Fruit fly (Drosophila melanogaster): ENCODE data around the gene Mad.
"Not testable (repeated sequence)": the region's sequence is repeated elsewhere in the genome, so short reads cannot be mapped to it uniquely, and the experiment has no call there.

Mad gene

DNA sequence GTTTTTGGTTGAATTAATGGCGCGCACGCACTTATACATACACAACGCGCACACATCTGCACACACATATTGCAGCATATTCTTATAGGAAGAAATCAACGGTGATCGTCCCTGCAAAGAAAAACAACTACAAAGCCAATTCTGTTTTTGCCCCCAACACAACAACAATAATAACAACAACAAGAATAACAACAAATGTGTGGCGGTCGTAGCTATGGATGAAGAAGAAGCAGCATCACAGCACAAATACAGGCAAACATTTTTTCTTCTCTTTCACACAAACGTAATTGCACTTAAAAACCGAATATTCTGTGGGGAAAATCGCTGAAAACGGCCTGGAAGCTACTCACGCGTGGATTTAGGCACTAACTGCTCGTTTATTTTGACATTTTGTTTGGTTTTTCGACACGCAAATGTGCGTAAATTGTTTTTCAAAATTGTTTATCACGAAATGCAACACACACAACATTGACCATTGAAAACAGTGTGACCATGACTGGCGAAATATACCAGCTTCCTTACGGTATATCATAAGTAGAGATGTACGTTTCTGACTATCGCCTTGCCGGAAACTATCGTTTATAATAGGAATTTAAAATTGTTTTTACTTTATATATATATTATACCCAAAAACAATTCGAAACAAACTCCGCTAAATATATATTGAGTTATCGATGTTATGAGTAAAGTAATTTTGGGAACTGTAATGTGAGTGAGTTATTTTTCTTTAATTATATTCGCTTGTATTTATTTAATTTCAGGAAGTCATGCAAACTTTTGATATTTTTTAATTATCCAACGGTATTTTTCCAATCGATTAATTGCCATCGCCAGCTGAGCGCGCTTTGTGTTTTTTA lies at the start of gene Mad, which contains the start of gene gkt:
TSS of gene Mad (minus strand) at position 500 of the 857 bp plus-strand sequence.
TSS of gene gkt (plus strand) at position 807 of the 857 bp plus-strand sequence.
- TF ChIP-seq CG17801 (GFP tag; optimal IDR thresholded peaks at IDR 0.05; ENCODE audit: partially characterized antibody): no peak

DNA sequence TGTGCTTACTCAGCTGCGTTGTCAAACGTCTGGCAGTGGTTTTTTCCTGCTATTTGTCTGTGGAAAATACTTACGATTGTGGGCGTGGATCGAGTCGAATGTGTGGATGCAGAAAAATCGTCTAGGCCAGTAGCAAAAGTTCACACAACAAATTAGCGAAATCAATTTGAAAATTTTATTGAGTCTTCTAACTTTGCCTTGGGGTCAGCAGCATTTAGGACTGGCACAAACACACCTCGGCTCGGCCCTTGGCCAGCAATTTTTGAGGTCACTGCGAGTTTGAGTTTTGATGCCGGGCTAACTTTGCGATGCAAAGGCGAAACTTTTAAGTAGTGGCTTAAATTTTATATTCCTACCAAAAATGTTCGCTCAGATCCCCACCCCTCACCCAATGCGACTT lies 41.0 kb upstream of the Mad start, which contains the start of gene CG34393:
TSS of gene CG34393 (minus strand) at position 101 of the 400 bp plus-strand sequence.
- TF ChIP-seq CG17801 (GFP tag; optimal IDR thresholded peaks at IDR 0.05; ENCODE audit: partially characterized antibody): no peak

DNA sequence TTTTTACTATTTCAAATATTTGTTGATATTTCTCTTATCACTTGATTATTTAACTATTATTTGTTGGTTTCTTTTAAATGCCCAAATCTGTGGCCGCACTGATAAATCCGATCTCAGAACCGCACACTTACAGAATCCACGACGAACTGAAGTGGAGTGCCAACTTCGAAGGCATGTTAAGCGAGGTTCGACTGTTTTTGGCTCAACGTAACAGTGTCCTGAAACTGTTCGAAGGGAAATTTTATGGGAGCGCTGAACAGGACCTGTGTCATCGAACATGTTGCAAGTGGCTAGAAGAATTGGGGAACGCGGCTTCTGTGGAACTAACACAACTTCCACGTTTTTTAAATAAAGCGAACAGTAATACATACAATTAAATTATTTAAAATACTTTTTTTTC lies 40.1 kb upstream of the Mad start:
- no peak for TF ChIP-seq CG17801 (GFP tag; optimal IDR thresholded peaks at IDR 0.05; ENCODE audit: partially characterized antibody)

DNA sequence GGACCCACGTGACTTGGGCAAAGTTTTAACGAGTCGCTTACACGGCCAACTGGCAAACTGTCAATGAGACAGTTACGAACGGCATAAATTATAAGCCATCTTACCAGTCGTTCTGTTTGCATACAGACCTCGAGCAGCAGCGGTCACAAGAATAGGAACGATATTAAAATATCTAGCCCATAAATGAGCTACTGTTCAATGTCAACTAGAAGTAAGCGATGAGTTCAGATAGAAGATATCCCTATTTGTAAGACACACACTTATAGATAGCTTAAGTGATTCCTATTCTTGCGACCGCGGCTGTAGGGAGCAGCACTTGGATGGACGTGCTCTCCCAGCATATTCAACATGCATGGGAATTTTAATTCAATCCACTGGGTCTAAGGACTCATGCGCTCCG lies 29.4 kb upstream of the Mad start:
- no peak for TF ChIP-seq CG17801 (GFP tag; optimal IDR thresholded peaks at IDR 0.05; ENCODE audit: partially characterized antibody)

DNA sequence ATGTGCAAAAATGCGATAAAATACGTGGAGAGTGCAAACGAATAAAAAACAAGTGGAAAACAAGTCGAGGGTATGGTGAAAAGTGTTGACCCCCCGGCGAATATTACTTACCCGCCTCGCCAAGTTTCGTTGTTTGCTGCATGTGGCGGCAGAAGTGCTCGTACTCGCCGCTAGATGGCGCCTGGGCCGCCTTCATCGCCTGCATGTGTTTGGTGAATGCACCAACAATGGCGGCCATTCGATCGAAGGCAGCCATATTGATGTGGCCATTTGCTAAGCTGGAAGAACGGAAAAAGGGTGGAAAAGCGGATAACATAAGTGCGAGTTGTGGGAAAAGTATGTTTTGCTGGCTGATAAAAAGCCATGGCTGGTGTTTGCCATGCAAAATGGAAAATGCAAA lies 23.8 kb upstream of the Mad start:
- no peak for TF ChIP-seq CG17801 (GFP tag; optimal IDR thresholded peaks at IDR 0.05; ENCODE audit: partially characterized antibody)

DNA sequence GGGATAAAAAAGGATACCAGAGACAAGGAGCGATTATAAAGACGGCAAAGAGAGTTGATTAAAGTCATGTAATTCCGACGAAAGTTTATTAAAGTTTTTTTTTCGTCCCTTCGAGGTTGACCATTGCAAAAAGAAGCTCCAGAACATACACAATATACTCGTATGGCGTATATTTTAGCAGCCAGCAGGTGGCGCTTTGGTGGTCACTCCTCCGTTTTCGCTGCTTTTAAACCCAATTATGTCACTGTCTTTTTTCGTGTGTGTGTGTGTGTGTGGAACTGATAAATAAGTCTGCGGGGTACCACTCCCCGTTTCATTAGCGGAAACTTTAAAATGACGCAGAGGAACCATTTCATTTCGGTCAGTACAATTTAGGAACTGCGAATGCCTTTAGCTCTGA lies 20.2 kb upstream of the Mad start:
- TF ChIP-seq CG17801 (GFP tag; optimal IDR thresholded peaks at IDR 0.05; ENCODE audit: partially characterized antibody): no peak

DNA sequence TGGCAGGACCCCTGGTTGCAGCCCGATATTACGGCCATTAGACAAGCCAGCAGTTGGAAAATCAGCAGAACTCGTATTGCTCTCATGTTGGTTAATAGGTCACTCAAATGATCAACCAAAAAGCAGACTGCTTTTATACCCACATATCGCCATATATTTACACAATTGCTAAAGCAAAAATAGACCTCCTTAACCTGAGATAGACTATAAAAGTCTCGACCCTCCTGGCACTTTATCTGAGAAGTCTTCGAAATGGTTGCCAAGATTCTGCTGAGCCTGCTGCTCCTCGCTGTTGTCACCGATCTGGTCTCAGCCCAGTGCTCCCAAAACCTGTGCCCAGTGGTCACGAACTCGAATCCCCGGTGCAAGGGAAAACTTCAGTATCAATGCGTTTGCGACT lies 14.3 kb upstream of the Mad start, which contains the start of the genes CG31698 and CG15404:
TSS of gene CG31698 (minus strand) at position 101 of the 400 bp plus-strand sequence.
TSS of gene CG15404 (plus strand) at position 233 of the 400 bp plus-strand sequence.
- TF ChIP-seq CG17801 (GFP tag; optimal IDR thresholded peaks at IDR 0.05; ENCODE audit: partially characterized antibody): no peak

DNA sequence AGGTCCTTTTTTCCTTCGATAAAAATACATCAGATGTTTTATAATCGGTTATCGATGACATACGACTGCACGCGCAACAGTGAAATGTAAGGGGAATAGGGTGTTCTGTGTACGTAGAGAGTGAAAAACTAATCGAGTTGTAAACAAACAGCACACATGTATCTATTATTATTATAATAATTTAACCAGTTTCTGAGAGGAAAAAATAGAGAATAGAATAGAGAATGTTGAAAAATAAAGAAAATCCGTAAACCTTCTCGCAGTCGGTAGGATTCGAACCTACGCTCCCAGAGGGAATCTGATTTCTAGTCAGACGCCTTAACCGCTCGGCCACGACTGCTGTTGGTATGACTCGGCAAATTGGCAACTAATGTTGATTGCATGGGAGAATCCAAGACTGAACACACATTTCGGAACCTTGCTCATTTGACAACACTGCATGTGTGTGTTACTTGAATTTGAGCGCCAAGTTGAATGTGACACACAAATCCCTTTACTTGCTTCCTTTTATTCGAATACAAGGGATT lies 13.4 kb upstream of the Mad start:
- TF ChIP-seq CG17801 (GFP tag; optimal IDR thresholded peaks at IDR 0.05; ENCODE audit: partially characterized antibody): peak; percentile 44

DNA sequence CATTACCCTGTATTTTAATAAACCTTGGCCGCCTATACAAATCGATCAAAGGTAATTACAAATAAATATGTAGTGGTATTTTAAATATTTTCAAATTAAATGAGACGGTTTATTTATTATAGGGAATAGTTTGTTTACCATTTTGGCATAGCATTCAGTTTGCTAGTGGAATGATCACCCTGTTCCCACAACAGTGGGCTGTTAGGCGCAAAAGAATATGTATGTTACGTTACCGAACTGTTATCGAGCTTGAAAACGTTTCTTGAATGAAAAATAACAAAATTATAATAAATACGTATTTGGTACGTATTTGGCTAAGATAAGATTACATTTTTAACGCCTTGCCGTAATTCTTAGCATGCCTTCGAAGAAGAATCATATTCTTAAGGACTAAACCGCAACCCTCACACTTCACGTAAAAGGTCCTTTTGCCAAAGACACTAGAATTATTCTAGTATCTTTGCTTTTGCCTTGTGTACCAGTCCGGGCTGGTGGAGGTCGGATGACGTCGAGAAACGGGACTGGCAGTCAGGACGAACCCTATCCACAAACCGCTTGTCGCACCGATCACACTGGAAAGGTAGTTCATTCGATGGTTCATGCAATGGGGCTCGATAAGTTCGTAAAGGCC lies 11.6 kb upstream of the Mad start, which contains the start of gene CG44002:
TSS of gene CG44002 (minus strand) at position 144 of the 631 bp plus-strand sequence.
- TF ChIP-seq CG17801 (GFP tag; optimal IDR thresholded peaks at IDR 0.05; ENCODE audit: partially characterized antibody): no peak

DNA sequence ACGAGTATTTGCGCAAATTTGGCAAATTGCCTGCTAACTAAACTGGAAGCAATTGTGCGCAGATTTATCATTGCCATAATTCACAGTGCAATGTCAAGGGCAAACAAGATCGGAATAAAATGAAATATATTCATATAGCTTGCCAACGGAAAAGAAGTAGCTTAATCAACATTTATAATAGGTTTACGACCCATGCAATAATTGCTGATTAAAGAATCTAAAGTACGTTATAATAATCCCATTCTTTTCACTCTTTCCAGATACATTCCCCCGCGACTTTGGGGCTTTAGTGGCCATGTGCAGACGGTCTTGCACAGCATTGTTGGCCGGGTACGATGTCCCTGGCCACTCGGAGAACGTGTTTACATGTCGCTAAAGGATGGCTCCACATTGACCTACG lies 7.3 kb upstream of the Mad start:
- no peak for TF ChIP-seq CG17801 (GFP tag; optimal IDR thresholded peaks at IDR 0.05; ENCODE audit: partially characterized antibody)

DNA sequence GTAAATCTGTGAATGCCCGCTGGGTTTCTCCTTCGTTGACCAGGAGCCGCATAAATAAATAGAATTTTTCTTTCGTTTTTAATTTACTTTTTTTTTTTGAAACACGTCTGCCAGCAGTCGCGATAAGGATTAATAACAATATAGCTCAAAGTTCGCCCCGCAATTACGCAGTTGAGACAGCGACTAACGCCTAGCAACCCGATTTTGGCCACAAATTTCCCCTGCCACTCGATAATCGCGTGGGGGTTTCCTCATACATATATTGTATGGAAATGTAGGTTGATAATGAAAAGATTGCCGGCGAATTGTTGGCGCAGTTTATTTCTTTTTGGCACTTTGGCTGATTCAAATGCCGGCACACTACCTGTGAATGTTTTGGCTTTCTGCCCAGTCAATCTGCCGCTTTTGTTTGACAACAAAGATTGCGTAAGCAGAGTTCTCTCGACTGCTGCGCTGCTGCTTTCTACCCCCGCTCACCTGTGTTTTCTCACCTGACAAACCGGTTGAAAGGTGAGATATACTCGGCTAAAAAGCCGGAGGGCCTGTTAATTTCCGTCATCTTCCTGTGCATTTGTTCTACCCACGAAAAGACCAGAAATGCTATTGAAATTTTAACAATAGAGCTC lies 5.7 kb upstream of the Mad start:
- TF ChIP-seq CG17801 (GFP tag; optimal IDR thresholded peaks at IDR 0.05; ENCODE audit: partially characterized antibody): no peak

DNA sequence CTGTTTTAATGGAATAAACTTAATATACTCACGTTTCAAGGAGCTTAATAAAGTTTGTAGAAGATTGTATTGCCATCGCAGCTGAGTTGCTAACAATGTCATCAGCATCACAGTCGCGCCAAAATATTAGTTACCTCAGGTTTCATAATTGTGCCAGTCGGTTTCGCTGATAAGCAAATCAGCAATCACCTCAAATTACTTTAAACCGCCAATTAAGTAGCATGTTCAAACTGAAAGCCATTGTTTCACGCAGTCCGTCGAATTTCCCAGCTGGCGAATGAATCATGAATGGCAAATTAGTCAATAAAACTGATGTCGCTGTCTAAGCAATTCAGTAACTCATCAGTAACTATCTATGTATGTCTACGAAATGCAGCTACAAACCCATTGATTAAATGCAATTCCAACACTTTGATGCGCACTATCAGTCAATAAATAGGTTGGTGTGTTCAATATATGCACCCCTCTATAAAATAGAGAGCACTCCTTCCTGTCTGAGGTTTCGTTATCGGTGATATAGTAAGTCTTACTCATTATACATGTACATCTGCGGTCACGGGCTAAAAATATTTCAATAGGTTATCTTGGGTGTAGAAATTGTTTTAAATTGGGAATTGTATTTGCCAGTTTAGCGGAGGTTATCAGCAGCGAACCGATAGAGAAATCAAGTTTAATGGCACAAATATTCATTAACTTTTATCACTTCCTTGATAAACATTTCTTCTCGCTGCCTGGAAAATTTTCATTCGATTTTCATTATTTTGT lies 5.0 kb upstream of the Mad start:
- TF ChIP-seq CG17801 (GFP tag; optimal IDR thresholded peaks at IDR 0.05; ENCODE audit: partially characterized antibody): no peak

DNA sequence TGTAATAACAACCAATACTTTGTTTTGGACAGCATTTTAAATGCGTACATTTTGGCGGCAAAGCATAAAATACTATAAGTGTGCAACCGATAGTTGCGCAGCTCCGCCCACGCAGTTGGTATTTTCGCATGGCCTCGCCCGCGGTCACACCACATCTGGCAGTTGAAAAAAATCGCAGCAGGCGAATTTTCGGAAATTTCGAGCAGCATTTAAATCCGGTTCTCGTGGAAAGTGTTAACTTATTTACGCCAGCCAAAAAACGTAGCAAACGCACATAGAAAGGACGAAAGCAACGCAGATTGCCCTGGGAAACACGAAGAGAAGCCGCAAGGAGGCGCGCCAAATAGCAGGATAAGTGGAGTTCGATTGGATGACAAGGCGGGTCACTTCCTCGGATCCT lies 4.0 kb upstream of the Mad start, which contains the start of gene Hydr2:
TSS of gene Hydr2 (plus strand) at position 156 of the 400 bp plus-strand sequence.
- not testable (repeated sequence) for TF ChIP-seq CG17801 (GFP tag; optimal IDR thresholded peaks at IDR 0.05; ENCODE audit: partially characterized antibody)

Measured in ovary, adult (tissue).